Worm (Caenorhabditis elegans) whole organism, L1 larva: ENCODE data around the gene T02H6.4.

Experiments
- ama-1 ChIP-seq: fragments of 150-350 bp; optimal IDR thresholded peaks from 2 replicates; lab custom pipeline; 2014
- elt-3 ChIP-seq, 6 experiments: fragments of 150-350 bp in 1 of 6; sonication (generic microtip); optimal IDR thresholded peaks; 2 replicates each; lab custom pipeline; 2017 to 2018; ENCODE audit warnings: missing biosample characterization in 6 of 6, missing genetic modification characterization in 6 of 6, inconsistent platforms in 1 of 6
- rnt-1 ChIP-seq: sonication (generic microtip); optimal IDR thresholded peaks from 2 replicates; lab custom pipeline; 2016; ENCODE audit warnings: mild to moderate bottlenecking, missing genetic modification characterization, moderate library complexity, missing compliant biosample characterization

ce11 chrII:701025-701370 is 11.1 kb downstream of the T02H6.4 start, which contains the start of gene T02H6.11:
- no peak for TF ChIP-seq ama-1
- no peak for TF ChIP-seq rnt-1 (tag; lab: Kevin White, UChicago)
- TF ChIP-seq elt-3 (tag; optimal IDR thresholded peaks at IDR 0.05; lab: Kevin White, UChicago): no peak
